Fruit fly (Drosophila melanogaster) whole organism, embryonic: ENCODE results near the gene CheB38c.

Source experiments
- Awh ChIP-seq: fragments of 200-800 bp; sonication (Bioruptor generic); IDR thresholded peaks from 2 replicates; pipeline ENCODE4, ENCODE4 v1.3.6; 2022; ENCODE audit warnings: missing biosample characterization, missing genetic modification characterization
- C15 ChIP-seq: fragments of 200-800 bp; sonication (Bioruptor generic); IDR thresholded peaks from 3 replicates; pipeline ENCODE4 v1.3.6; 2022; ENCODE audit warnings: missing biosample characterization, missing genetic modification characterization
- CG11093 ChIP-seq: fragments of 200-800 bp; sonication (Bioruptor generic); IDR thresholded peaks from 3 replicates; pipeline ENCODE4 v1.3.6; 2022; ENCODE audit warnings: missing biosample characterization, missing genetic modification characterization
- CG12236 ChIP-seq: fragments of 200-800 bp; sonication (Bioruptor generic); optimal IDR thresholded peaks from 2 replicates; lab custom pipeline; 2016; ENCODE audit warnings: missing biosample characterization, missing genetic modification characterization
- CG12299 ChIP-seq: fragments of 200-800 bp; sonication (Bioruptor generic); optimal IDR thresholded peaks from 2 replicates; lab custom pipeline; 2018; ENCODE audit warnings: missing biosample characterization, mild to moderate bottlenecking, missing genetic modification characterization
- CG12942 ChIP-seq: fragments of 200-800 bp; sonication (Bioruptor generic); optimal IDR thresholded peaks from 3 replicates; lab custom pipeline; 2016; ENCODE audit warnings: missing biosample characterization, missing genetic modification characterization
- CG15011 ChIP-seq: fragments of 200-800 bp; sonication (Bioruptor generic); optimal IDR thresholded peaks from 3 replicates; lab custom pipeline; 2018; ENCODE audit warnings: missing biosample characterization, mild to moderate bottlenecking, missing genetic modification characterization
- CG30403 ChIP-seq: fragments of 200-800 bp; sonication (Bioruptor generic); optimal IDR thresholded peaks from 3 replicates; lab custom pipeline; 2016; ENCODE audit warnings: missing biosample characterization, missing genetic modification characterization
- CG33213 ChIP-seq: fragments of 200-800 bp; sonication (Bioruptor generic); optimal IDR thresholded peaks from 3 replicates; lab custom pipeline; 2016; ENCODE audit warnings: missing biosample characterization, missing genetic modification characterization
- CG34376 ChIP-seq: fragments of 200-800 bp; sonication (Bioruptor generic); optimal IDR thresholded peaks from 2 replicates; lab custom pipeline; 2018; ENCODE audit warnings: missing biosample characterization, mild to moderate bottlenecking, missing genetic modification characterization
- CG3838 ChIP-seq: fragments of 200-800 bp; sonication (Bioruptor generic); optimal IDR thresholded peaks from 3 replicates; lab custom pipeline; 2016; ENCODE audit warnings: missing biosample characterization, missing genetic modification characterization
- CG4617 ChIP-seq: fragments of 200-800 bp; sonication (Bioruptor generic); optimal IDR thresholded peaks from 3 replicates; lab custom pipeline; 2016; ENCODE audit warnings: missing biosample characterization, missing genetic modification characterization, borderline replicate concordance
- CG6765 ChIP-seq: fragments of 200-800 bp; sonication (Bioruptor generic); optimal IDR thresholded peaks from 3 replicates; lab custom pipeline; 2017; ENCODE audit warnings: missing biosample characterization, mild to moderate bottlenecking, missing genetic modification characterization
- CG6854 ChIP-seq: fragments of 200-800 bp; sonication (Bioruptor generic); optimal IDR thresholded peaks from 3 replicates; lab custom pipeline; 2017; ENCODE audit warnings: missing biosample characterization, mild to moderate bottlenecking, missing genetic modification characterization
- CG7745 ChIP-seq: fragments of 200-800 bp; sonication (Bioruptor generic); optimal IDR thresholded peaks from 2 replicates; lab custom pipeline; 2018; ENCODE audit warnings: missing biosample characterization, mild to moderate bottlenecking, missing genetic modification characterization, moderate library complexity
- CG9817 ChIP-seq: fragments of 200-800 bp; sonication (Bioruptor generic); optimal IDR thresholded peaks from 2 replicates; lab custom pipeline; 2018; ENCODE audit warnings: missing biosample characterization, mild to moderate bottlenecking, missing genetic modification characterization, moderate library complexity
- Chrac-16 ChIP-seq: fragments of 200-800 bp; sonication (Bioruptor generic); optimal IDR thresholded peaks from 3 replicates; lab custom pipeline; 2016; ENCODE audit warnings: missing biosample characterization, missing genetic modification characterization
- Dek ChIP-seq: fragments of 200-800 bp; sonication (Bioruptor generic); optimal IDR thresholded peaks from 3 replicates; lab custom pipeline; 2019; ENCODE audit warnings: missing biosample characterization, mild to moderate bottlenecking, missing genetic modification characterization, moderate library complexity
- Dip2 ChIP-seq: fragments of 200-800 bp; sonication (Bioruptor generic); IDR thresholded peaks from 2 replicates; pipeline ENCODE4 v1.3.6; 2022; ENCODE audit warnings: missing biosample characterization, missing genetic modification characterization
- Doc3 ChIP-seq: fragments of 200-800 bp; sonication (Bioruptor generic); IDR thresholded peaks from 3 replicates; pipeline ENCODE4 v1.3.6; 2022; ENCODE audit warnings: missing biosample characterization, missing genetic modification characterization; ENCODE audit not compliant: partially characterized antibody
- E2f1 ChIP-seq: fragments of 200-800 bp; sonication (Bioruptor generic); IDR thresholded peaks from 2 replicates; pipeline ENCODE4 v1.3.6; 2022; ENCODE audit warnings: missing biosample characterization, missing genetic modification characterization
- ERR ChIP-seq: fragments of 200-800 bp; sonication (Bioruptor generic); optimal IDR thresholded peaks from 2 replicates; lab custom pipeline; 2016; ENCODE audit warnings: missing biosample characterization, missing genetic modification characterization
- Fer3 ChIP-seq: fragments of 200-800 bp; sonication (Bioruptor generic); optimal IDR thresholded peaks from 2 replicates; lab custom pipeline; 2018; ENCODE audit warnings: missing biosample characterization, mild to moderate bottlenecking, missing genetic modification characterization, moderate library complexity
- HLH54F ChIP-seq: fragments of 200-800 bp; sonication (Bioruptor generic); optimal IDR thresholded peaks from 3 replicates; lab custom pipeline; 2016; ENCODE audit warnings: missing biosample characterization, missing genetic modification characterization
- MESR4 ChIP-seq: fragments of 200-800 bp; sonication (Bioruptor generic); optimal IDR thresholded peaks from 2 replicates; lab custom pipeline; 2018; ENCODE audit warnings: missing biosample characterization, mild to moderate bottlenecking, missing genetic modification characterization, moderate library complexity
- Meics ChIP-seq: fragments of 200-800 bp; sonication (Bioruptor generic); optimal IDR thresholded peaks from 2 replicates; lab custom pipeline; 2017; ENCODE audit warnings: missing biosample characterization, mild to moderate bottlenecking, missing genetic modification characterization
- Nf-YA ChIP-seq: fragments of 200-800 bp; sonication (Bioruptor generic); IDR thresholded peaks from 2 replicates; pipeline ENCODE4 v1.3.6; 2022; ENCODE audit warnings: missing biosample characterization, missing genetic modification characterization
- Opbp ChIP-seq: fragments of 200-800 bp; sonication (Bioruptor generic); IDR thresholded peaks from 3 replicates; pipeline ENCODE4 v1.3.6; 2022; ENCODE audit warnings: missing biosample characterization, missing genetic modification characterization; ENCODE audit not compliant: partially characterized antibody
- Optix ChIP-seq: fragments of 200-800 bp; sonication (Bioruptor generic); IDR thresholded peaks from 3 replicates; pipeline ENCODE4 v1.3.6; 2022; ENCODE audit warnings: missing biosample characterization, missing genetic modification characterization
- PHDP ChIP-seq: fragments of 200-800 bp; sonication (Bioruptor generic); optimal IDR thresholded peaks from 3 replicates; lab custom pipeline; 2018; ENCODE audit warnings: missing biosample characterization, mild to moderate bottlenecking, missing genetic modification characterization, moderate library complexity
- YL-1 ChIP-seq: fragments of 200-800 bp; sonication (Bioruptor generic); optimal IDR thresholded peaks from 3 replicates; lab custom pipeline; 2017; ENCODE audit warnings: missing biosample characterization, mild to moderate bottlenecking, missing genetic modification characterization
- bcd ChIP-seq: fragments of 200-800 bp; sonication (Bioruptor generic); optimal IDR thresholded peaks from 2 replicates; lab custom pipeline; 2017; ENCODE audit warnings: missing biosample characterization, mild to moderate bottlenecking, missing genetic modification characterization
- cato ChIP-seq: fragments of 200-800 bp; sonication (Bioruptor generic); optimal IDR thresholded peaks from 2 replicates; lab custom pipeline; 2016; ENCODE audit warnings: missing biosample characterization, missing genetic modification characterization, borderline replicate concordance
- dan ChIP-seq: fragments of 200-800 bp; sonication (Bioruptor generic); IDR thresholded peaks from 2 replicates; pipeline ENCODE4 v1.3.6; 2022; ENCODE audit warnings: missing biosample characterization, missing genetic modification characterization
- en ChIP-seq: fragments of 200-800 bp; sonication (Bioruptor generic); optimal IDR thresholded peaks from 2 replicates; lab custom pipeline; 2016; ENCODE audit warnings: missing biosample characterization, missing genetic modification characterization
- kni ChIP-seq: fragments of 200-800 bp; sonication (Bioruptor generic); optimal IDR thresholded peaks from 3 replicates; lab custom pipeline; 2017; ENCODE audit warnings: mild to moderate bottlenecking, missing biosample characterization, missing genetic modification reagents, missing genetic modification characterization
- onecut ChIP-seq: fragments of 200-800 bp; sonication (Bioruptor generic); IDR thresholded peaks from 2 replicates; pipeline ENCODE4 v1.3.6; 2022; ENCODE audit warnings: missing biosample characterization, missing genetic modification characterization
- p53 ChIP-seq: fragments of 200-800 bp; sonication (Bioruptor generic); optimal IDR thresholded peaks from 2 replicates; lab custom pipeline; 2016; ENCODE audit warnings: missing biosample characterization, missing genetic modification characterization
- row ChIP-seq: fragments of 200-800 bp; sonication (Bioruptor generic); IDR thresholded peaks from 3 replicates; pipeline ENCODE4 v1.3.6; 2022; ENCODE audit warnings: missing biosample characterization, missing genetic modification characterization
- run ChIP-seq: fragments of 200-800 bp; sonication (Bioruptor generic); optimal IDR thresholded peaks from 3 replicates; lab custom pipeline; 2018; ENCODE audit warnings: missing biosample characterization, mild to moderate bottlenecking, missing genetic modification characterization
- sd ChIP-seq: fragments of 200-800 bp; sonication (Bioruptor generic); optimal IDR thresholded peaks from 3 replicates; lab custom pipeline; 2018; ENCODE audit warnings: missing biosample characterization, mild to moderate bottlenecking, missing genetic modification characterization, moderate library complexity
- sens-2 ChIP-seq: fragments of 200-800 bp; sonication (Bioruptor generic); IDR thresholded peaks from 2 replicates; pipeline ENCODE4 v1.3.6; 2022; ENCODE audit warnings: missing biosample characterization, missing genetic modification characterization
- sim ChIP-seq: fragments of 200-800 bp; sonication (Bioruptor generic); IDR thresholded peaks from 2 replicates; pipeline ENCODE4 v1.3.6; 2022; ENCODE audit warnings: missing biosample characterization, missing genetic modification characterization
- sisA ChIP-seq: fragments of 200-800 bp; sonication (Bioruptor generic); IDR thresholded peaks from 2 replicates; pipeline ENCODE4 v1.3.6; 2022; ENCODE audit warnings: missing biosample characterization, missing genetic modification characterization
- slp2 ChIP-seq: fragments of 200-800 bp; sonication (Bioruptor generic); optimal IDR thresholded peaks from 2 replicates; lab custom pipeline; 2016; ENCODE audit warnings: missing biosample characterization, missing genetic modification characterization
- ssp ChIP-seq: fragments of 200-800 bp; sonication (Bioruptor generic); IDR thresholded peaks from 2 replicates; pipeline ENCODE4 v1.3.6; 2022; ENCODE audit warnings: missing biosample characterization, missing genetic modification characterization
- trem ChIP-seq: fragments of 200-800 bp; optimal IDR thresholded peaks from 3 replicates; lab custom pipeline; 2019; ENCODE audit warnings: missing biosample characterization, mild to moderate bottlenecking, missing genetic modification characterization, moderate library complexity
- tx ChIP-seq: fragments of 200-800 bp; sonication (Bioruptor generic); optimal IDR thresholded peaks from 2 replicates; lab custom pipeline; 2016; ENCODE audit warnings: missing biosample characterization, missing genetic modification characterization
- vfl ChIP-seq: fragments of 200-800 bp; sonication (Bioruptor generic); optimal IDR thresholded peaks from 2 replicates; lab custom pipeline; 2016; ENCODE audit warnings: missing biosample characterization, missing genetic modification characterization
- zen2 ChIP-seq: fragments of 200-800 bp; sonication (Bioruptor generic); IDR thresholded peaks from 3 replicates; pipeline ENCODE4 v1.3.6; 2022; ENCODE audit warnings: missing biosample characterization, missing genetic modification characterization; ENCODE audit not compliant: partially characterized antibody

The CheB38c gene

dm6 chr2L:20805624-20806339, 14.9 kb downstream of the CheB38c start:
- TF ChIP-seq Fer3 (tag; lab: Kevin White, UChicago) = peak; percentile 97
- TF ChIP-seq Doc3 (GFP tag; lab: Robert Waterston, UW) = 0 out of 3 replicates have a peak, but pooled peaks have one; percentile 32
- TF ChIP-seq onecut (GFP tag; lab: Robert Waterston, UW) = peak; percentile 82
- peak; percentile 96 for TF ChIP-seq CG30403
- peak; percentile 58 for TF ChIP-seq MESR4 (GFP tag; lab: Kevin White, UChicago)
- peak; percentile 62 for TF ChIP-seq YL-1 (GFP tag; lab: Kevin White, UChicago)
- TF ChIP-seq CG33213 (GFP tag; lab: Kevin White, UChicago) = peak; percentile 6
- TF ChIP-seq slp2 (GFP tag; lab: Kevin White, UChicago) = peak; percentile 73
- peak; percentile 85 for TF ChIP-seq CG4617 (GFP tag; lab: Kevin White, UChicago)
- TF ChIP-seq CG7745 (tag; lab: Kevin White, UChicago) = peak; percentile 28
- peak; percentile 76 for TF ChIP-seq tx (GFP tag; lab: Kevin White, UChicago)
- peak; percentile 93 for TF ChIP-seq Awh (GFP tag; lab: Robert Waterston, UW)
- TF ChIP-seq PHDP (tag; lab: Kevin White, UChicago) = peak; percentile 97
- TF ChIP-seq CG34376 = peak; percentile 92
- TF ChIP-seq CG15011 (GFP tag; lab: Kevin White, UChicago) = peak; percentile 94
- TF ChIP-seq vfl (GFP tag; lab: Kevin White, UChicago) = peak; percentile 89
- peak; percentile 95 for TF ChIP-seq E2f1 (GFP tag; lab: Robert Waterston, UW)
- TF ChIP-seq C15 (GFP tag; lab: Robert Waterston, UW) = peak; percentile 90
- TF ChIP-seq CG12299 (tag; lab: Kevin White, UChicago) = peak; percentile 94
- peak; percentile 93 for TF ChIP-seq CG6765 (GFP tag; lab: Kevin White, UChicago)
- TF ChIP-seq p53 (GFP tag; lab: Kevin White, UChicago) = peak; percentile 18
- peak; percentile 86 for TF ChIP-seq trem (tag; lab: Kevin White, UChicago)
- peak; percentile 99 for TF ChIP-seq row
- TF ChIP-seq CG3838 (GFP tag; lab: Kevin White, UChicago) = peak; percentile 77
- peak; percentile 87 for TF ChIP-seq ssp (GFP tag; lab: Robert Waterston, UW)
- TF ChIP-seq Nf-YA (GFP tag; lab: Robert Waterston, UW) = peak; percentile 87
- peak; percentile 93 for TF ChIP-seq sd (tag; lab: Kevin White, UChicago)
- TF ChIP-seq sim (GFP tag; lab: Robert Waterston, UW) = peak; percentile 81
- peak; percentile 84 for TF ChIP-seq cato (GFP tag; lab: Kevin White, UChicago)
- TF ChIP-seq Optix = peak; percentile 91
- peak; percentile 95 for TF ChIP-seq Dek
- peak; percentile 5 for TF ChIP-seq kni
- peak; percentile 91 for TF ChIP-seq CG11093 (GFP tag; lab: Robert Waterston, UW)
- peak; percentile 95 for TF ChIP-seq bcd (GFP tag; lab: Kevin White, UChicago)
- peak; percentile 95 for TF ChIP-seq Chrac-16 (GFP tag; lab: Kevin White, UChicago)
- TF ChIP-seq ERR (GFP tag; lab: Kevin White, UChicago) = peak; percentile 43
- TF ChIP-seq Meics (GFP tag; lab: Kevin White, UChicago) = peak; percentile 96
- TF ChIP-seq Opbp (GFP tag; lab: Robert Waterston, UW) = no peak
- TF ChIP-seq CG9817 (tag; lab: Kevin White, UChicago) = peak; percentile 92
- peak; percentile 47 for TF ChIP-seq CG12236 (GFP tag; lab: Kevin White, UChicago)
- TF ChIP-seq zen2 = no peak
- TF ChIP-seq en (GFP tag; lab: Kevin White, UChicago) = peak; percentile 53
- peak; percentile 94 for TF ChIP-seq CG12942 (GFP tag; lab: Kevin White, UChicago)
- TF ChIP-seq Dip2 (GFP tag; lab: Robert Waterston, UW) = peak; percentile 61
- no peak; the same call in 1 of the 2 replicates for TF ChIP-seq dan
- peak; percentile 96 for TF ChIP-seq run (tag; lab: Kevin White, UChicago)
- TF ChIP-seq HLH54F (GFP tag; lab: Kevin White, UChicago) = peak; percentile 83
- peak; percentile 92 for TF ChIP-seq sisA
- peak; percentile 74 for TF ChIP-seq sens-2 (GFP tag; lab: Robert Waterston, UW)
- peak; percentile 92 for TF ChIP-seq CG6854 (GFP tag; lab: Kevin White, UChicago)
